Worm (Caenorhabditis elegans): Measurements from ENCODE around the gene mrp-8.
A peak's percentile ranks its signal among the peaks of the same experiment; 100 is the strongest.

mrp-8 gene

ce11 chrIII:12303084-12303483 lies at the start of gene mrp-8:
Gene mrp-8, minus strand, starts transcription at chrIII:12303184.
- TF ChIP-seq rpc-1 (optimal IDR thresholded peaks at IDR 0.05) (no peak), rpc-1 (tag; optimal IDR thresholded peaks at IDR 0.05) (no peak), nhr-27 (tag; optimal IDR thresholded peaks at IDR 0.05) (no peak), egl-44 (GFP tag; IDR thresholded peaks at IDR 0.05) (no peak), Y53G8AR.9 (GFP tag; conservative IDR thresholded peaks at IDR 0.05) (no peak), K11D2.4 (GFP tag; IDR thresholded peaks at IDR 0.05) (no peak), lin-35 (GFP tag; optimal IDR thresholded peaks at IDR 0.05) (no peak)

- TF ChIP-seq ceh-27 (GFP tag; optimal IDR thresholded peaks at IDR 0.05) (peak; percentile 66), F49E8.2 (tag; optimal IDR thresholded peaks at IDR 0.05; ENCODE audit: insufficient read depth) (no peak), lin-54 (GFP tag; optimal IDR thresholded peaks at IDR 0.05) (peak; percentile 80), repo-1 (tag; optimal IDR thresholded peaks at IDR 0.05) (no peak), tbx-9 (tag; optimal IDR thresholded peaks at IDR 0.05; ENCODE audit: borderline replicate concordance) (no peak), ekl-4 (GFP tag; IDR thresholded peaks at IDR 0.05) (0 out of 2 replicates have a peak, but pooled peaks have one; percentile 71), D2030.7 (GFP tag; IDR thresholded peaks at IDR 0.05) (peak; percentile 66), lag-1 (GFP tag; IDR thresholded peaks at IDR 0.05) (no peak), lin-40 (tag; optimal IDR thresholded peaks at IDR 0.05) (peak; percentile 79), lin-35 (GFP tag; optimal IDR thresholded peaks at IDR 0.05) (peak in 1 of 3 experiments; percentile 30), ztf-22 (GFP tag; optimal IDR thresholded peaks at IDR 0.05) (no peak), hlh-26 (GFP tag; conservative IDR thresholded peaks at IDR 0.05) (no peak), T07F8.4 (tag; optimal IDR thresholded peaks at IDR 0.05) (no peak), hmg-20 (GFP tag; IDR thresholded peaks at IDR 0.05) (0 out of 2 replicates have a peak, but pooled peaks have one; percentile 15), snpc-1.1 (tag; optimal IDR thresholded peaks at IDR 0.05; ENCODE audit: insufficient read depth) (peak; percentile 48), rpc-1 (optimal IDR thresholded peaks at IDR 0.05) (no peak), rpc-1 (tag; optimal IDR thresholded peaks at IDR 0.05) (no peak), akir-1 (GFP tag; optimal IDR thresholded peaks at IDR 0.05) (no peak), ztf-28 (GFP tag; IDR thresholded peaks at IDR 0.05) (peak; percentile 74; the same call in 1 of the 2 replicates), nhr-80 (tag; optimal IDR thresholded peaks at IDR 0.05) (peak; percentile 51), C17E4.6 (GFP tag; IDR thresholded peaks at IDR 0.05) (no peak), rec-8 (tag; optimal IDR thresholded peaks at IDR 0.05) (peak; percentile 9 to 11), hlh-12 (tag; optimal IDR thresholded peaks at IDR 0.05) (no peak), snpc-1.3 (tag; optimal IDR thresholded peaks at IDR 0.05; ENCODE audit: insufficient read depth) (peak; percentile 45), nfyb-1 (GFP tag; IDR thresholded peaks at IDR 0.05) (peak; percentile 61; the same call in 1 of the 2 replicates), sea-2 (GFP tag; IDR thresholded peaks at IDR 0.05) (no peak), ztf-18 (tag; optimal IDR thresholded peaks at IDR 0.05) (peak; percentile 26), lsl-1 (GFP tag; optimal IDR thresholded peaks at IDR 0.05) (peak; percentile 68), B0336.3 (GFP tag; IDR thresholded peaks at IDR 0.05) (0 out of 2 replicates have a peak, but pooled peaks have one; percentile 25), F10E7.11 (tag; optimal IDR thresholded peaks at IDR 0.05) (no peak), attf-3 (GFP tag; conservative IDR thresholded peaks at IDR 0.05) (peak; percentile 51; the same call in 1 of the 2 replicates), efl-1 (GFP tag; optimal IDR thresholded peaks at IDR 0.05) (peak; percentile 42), let-526 (GFP tag; IDR thresholded peaks at IDR 0.05) (0 out of 2 replicates have a peak, but pooled peaks have one; percentile 48), dpl-1 (GFP tag; optimal IDR thresholded peaks at IDR 0.05) (peak; percentile 11), Y95B8A.8 (GFP tag; IDR thresholded peaks at IDR 0.05) (peak; percentile 70; the same call in 1 of the 2 replicates), ets-4 (GFP tag; optimal IDR thresholded peaks at IDR 0.05) (no peak), nhr-90 (tag; optimal IDR thresholded peaks at IDR 0.05) (no peak), sptf-2 (GFP tag; optimal IDR thresholded peaks at IDR 0.05) (no peak), tbp1 (GFP tag; optimal IDR thresholded peaks at IDR 0.05) (peak; percentile 54), Y53G8AR.9 (GFP tag; conservative IDR thresholded peaks at IDR 0.05) (peak; percentile 82), F23B12.7 (tag; optimal IDR thresholded peaks at IDR 0.05; ENCODE audit: insufficient read depth) (peak; percentile 73), ztf-26 (tag; optimal IDR thresholded peaks at IDR 0.05) (peak; percentile 42), K11D2.4 (GFP tag; IDR thresholded peaks at IDR 0.05) (peak; percentile 85)
Measured at ce11 chrIII:12351301-12351700, 48.3 kb upstream of the mrp-8 start, which contains the start of the genes pph-4.1 and Y75B8A.31. Gene pph-4.1, minus strand, starts transcription at chrIII:12351336. Gene Y75B8A.31, plus strand, starts transcription at chrIII:12351642.

Measured in whole organism, young adult.